Fruit fly (Drosophila melanogaster): Measurements from ENCODE around the gene ClC-c.
A peak's percentile ranks its signal among the peaks of the same experiment; 100 is the strongest.

Gene ClC-c

DNA sequence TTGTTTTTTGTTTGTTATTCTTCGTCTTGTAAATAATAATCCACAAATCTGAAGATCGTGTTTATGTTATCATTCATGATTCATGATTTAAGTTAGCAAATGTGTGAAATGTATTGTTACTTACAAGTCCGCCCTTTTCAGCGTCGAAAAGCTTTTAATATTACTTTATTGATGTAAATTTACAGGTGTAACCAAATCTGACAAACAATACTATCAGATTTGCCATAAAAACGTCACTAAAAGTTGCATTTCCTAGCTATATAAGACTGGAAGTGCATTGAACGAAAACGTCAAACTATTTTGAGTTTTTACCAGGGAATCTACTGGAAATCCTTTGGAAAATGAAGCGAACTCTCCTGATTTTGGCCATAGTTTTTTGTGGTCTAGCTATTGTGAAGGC is 8.0 kb upstream of the ClC-c start, which contains the start of gene CG33258:
Gene CG33258, plus strand, starts transcription at position 301 of the 400 bp plus-strand sequence.
- no peak for TF ChIP-seq CG5204 (GFP tag; optimal IDR thresholded peaks at IDR 0.05)
- TF ChIP-seq cic (GFP tag; optimal IDR thresholded peaks at IDR 0.05): no peak
- no peak for TF ChIP-seq CG11617 (GFP tag; optimal IDR thresholded peaks at IDR 0.05)
- no peak for TF ChIP-seq CG12768 (GFP tag; optimal IDR thresholded peaks at IDR 0.05)
- no peak for TF ChIP-seq CG7101 (tag; optimal IDR thresholded peaks at IDR 0.05)
- no peak for TF ChIP-seq Crg-1 (GFP tag; optimal IDR thresholded peaks at IDR 0.05)
- no peak for TF ChIP-seq CG7045 (GFP tag; optimal IDR thresholded peaks at IDR 0.05)
- no peak for TF ChIP-seq toe (GFP tag; optimal IDR thresholded peaks at IDR 0.05)
- no peak for TF ChIP-seq cnc (optimal IDR thresholded peaks at IDR 0.05)
- TF ChIP-seq CG1620 (GFP tag; optimal IDR thresholded peaks at IDR 0.05): no peak
- no peak for TF ChIP-seq Clk (GFP tag; optimal IDR thresholded peaks at IDR 0.05)
- TF ChIP-seq bab1 (GFP tag; optimal IDR thresholded peaks at IDR 0.05): no peak
- TF ChIP-seq pad (GFP tag; optimal IDR thresholded peaks at IDR 0.05): no peak
- TF ChIP-seq Hr96 (GFP tag; optimal IDR thresholded peaks at IDR 0.05): no peak
- TF ChIP-seq kay (GFP tag; ENCODE audit: borderline replicate concordance): no peak

dm6 chr3L:16083693-16084092 is 6.6 kb upstream of the ClC-c start, which contains the start of gene CG13075:
Gene CG13075, plus strand, starts transcription at chr3L:16083993.
- TF ChIP-seq Hr96 (GFP tag; optimal IDR thresholded peaks at IDR 0.05) (no peak), cic (GFP tag; optimal IDR thresholded peaks at IDR 0.05) (no peak), bab1 (GFP tag; optimal IDR thresholded peaks at IDR 0.05) (no peak), kay (GFP tag; ENCODE audit: borderline replicate concordance) (no peak), ovo (GFP tag; optimal IDR thresholded peaks at IDR 0.05) (no peak), CG33017 (tag; optimal IDR thresholded peaks at IDR 0.05) (no peak), Mnt (GFP tag; optimal IDR thresholded peaks at IDR 0.05) (no peak)

DNA sequence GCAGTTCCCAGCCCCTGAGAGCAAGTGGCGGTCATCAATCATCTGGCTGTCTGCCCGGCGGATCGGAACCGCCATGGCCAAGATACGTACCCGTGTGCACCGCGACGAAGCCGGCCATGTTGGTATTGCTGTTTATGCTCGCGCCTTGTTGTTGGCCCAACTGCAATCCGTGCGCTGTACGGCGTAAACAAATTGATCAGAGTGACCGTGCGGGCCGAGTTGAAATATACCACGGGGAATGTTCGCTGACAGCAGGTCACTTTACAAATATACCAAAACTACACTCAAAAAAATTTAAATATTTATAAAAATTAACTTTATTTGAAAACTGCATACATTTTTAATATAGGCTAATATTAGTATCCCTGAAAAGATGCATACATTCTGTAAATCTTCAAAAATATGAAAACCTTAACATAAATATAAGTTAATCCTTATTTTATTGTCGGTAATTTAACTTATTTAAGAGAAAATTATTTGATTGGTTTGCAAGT is 2.9 kb upstream of the ClC-c start, which contains the start of gene Tasp1:
Gene Tasp1, minus strand, starts transcription at position 203 of the 494 bp plus-strand sequence.
- no peak for TF ChIP-seq CG1620 (GFP tag; optimal IDR thresholded peaks at IDR 0.05)
- peak; percentile 22 for TF ChIP-seq CG11617 (GFP tag; optimal IDR thresholded peaks at IDR 0.05)
- no peak for TF ChIP-seq ovo (GFP tag; optimal IDR thresholded peaks at IDR 0.05)
- TF ChIP-seq bab1 (GFP tag; optimal IDR thresholded peaks at IDR 0.05): peak; percentile 72
- TF ChIP-seq CG14711 (tag; optimal IDR thresholded peaks at IDR 0.05): peak; percentile 44
- TF ChIP-seq CG33017 (tag; optimal IDR thresholded peaks at IDR 0.05): peak; percentile 31
- peak; percentile 59 for TF ChIP-seq CG7101 (tag; optimal IDR thresholded peaks at IDR 0.05)
- TF ChIP-seq Mnt (GFP tag; optimal IDR thresholded peaks at IDR 0.05): peak; percentile 37
- peak; percentile 13 for TF ChIP-seq tj (GFP tag; optimal IDR thresholded peaks at IDR 0.05)

- TF ChIP-seq CG33017 (tag; optimal IDR thresholded peaks at IDR 0.05): no peak
- TF ChIP-seq bab1 (GFP tag; optimal IDR thresholded peaks at IDR 0.05): no peak
- no peak for TF ChIP-seq tj (GFP tag; optimal IDR thresholded peaks at IDR 0.05)
- no peak for TF ChIP-seq kay (GFP tag; ENCODE audit: borderline replicate concordance)
- no peak for TF ChIP-seq CG12768 (GFP tag; optimal IDR thresholded peaks at IDR 0.05)
- no peak for TF ChIP-seq Clk (GFP tag; optimal IDR thresholded peaks at IDR 0.05)
- no peak for TF ChIP-seq CG1620 (GFP tag; optimal IDR thresholded peaks at IDR 0.05)
- TF ChIP-seq cic (GFP tag; optimal IDR thresholded peaks at IDR 0.05): no peak
- no peak for TF ChIP-seq CG14711 (tag; optimal IDR thresholded peaks at IDR 0.05)
Observed at dm6 chr3L:16097393-16097884, 7.2 kb downstream of the ClC-c start, which contains the start of the genes CG13074 and ATPsynbetaL. Gene CG13074, minus strand, starts transcription at chr3L:16097493. Gene ATPsynbetaL, plus strand, starts transcription at chr3L:16097834.

- TF ChIP-seq ovo (GFP tag; optimal IDR thresholded peaks at IDR 0.05) (no peak), Clk (GFP tag; optimal IDR thresholded peaks at IDR 0.05) (no peak), CG14711 (tag; optimal IDR thresholded peaks at IDR 0.05) (no peak), tj (GFP tag; optimal IDR thresholded peaks at IDR 0.05) (no peak), Hr96 (GFP tag; optimal IDR thresholded peaks at IDR 0.05) (no peak), CG7045 (GFP tag; optimal IDR thresholded peaks at IDR 0.05) (no peak), Crg-1 (GFP tag; optimal IDR thresholded peaks at IDR 0.05) (no peak), CG7101 (tag; optimal IDR thresholded peaks at IDR 0.05) (no peak), Mnt (GFP tag; optimal IDR thresholded peaks at IDR 0.05) (no peak), bab1 (GFP tag; optimal IDR thresholded peaks at IDR 0.05) (no peak), CG12768 (GFP tag; optimal IDR thresholded peaks at IDR 0.05) (no peak)
Observed at dm6 chr3L:16100059-16100458, 9.8 kb downstream of the ClC-c start, which contains the start of gene IleRS-m. Gene IleRS-m, plus strand, starts transcription at chr3L:16100280.

dm6 chr3L:16105528-16105927 is 15.3 kb downstream of the ClC-c start, which contains the start of the genes IntS9 and CG43295:
Gene IntS9, minus strand, starts transcription at chr3L:16105627.
Gene CG43295, plus strand, starts transcription at chr3L:16105852.
- peak; percentile 78 for TF ChIP-seq CG11617 (GFP tag; optimal IDR thresholded peaks at IDR 0.05)
- TF ChIP-seq kay (GFP tag; ENCODE audit: borderline replicate concordance): no peak
- peak; percentile 64 for TF ChIP-seq Crg-1 (GFP tag; optimal IDR thresholded peaks at IDR 0.05)
- TF ChIP-seq Clk (GFP tag; optimal IDR thresholded peaks at IDR 0.05): peak; percentile 47
- peak; percentile 7 for TF ChIP-seq cic (GFP tag; optimal IDR thresholded peaks at IDR 0.05)
- TF ChIP-seq toe (GFP tag; optimal IDR thresholded peaks at IDR 0.05): peak; percentile 85
- peak; percentile 78 for TF ChIP-seq CG14711 (tag; optimal IDR thresholded peaks at IDR 0.05)
- peak; percentile 48 for TF ChIP-seq tj (GFP tag; optimal IDR thresholded peaks at IDR 0.05)
- peak; percentile 78 for TF ChIP-seq bab1 (GFP tag; optimal IDR thresholded peaks at IDR 0.05)
- peak; percentile 83 for TF ChIP-seq CG5204 (GFP tag; optimal IDR thresholded peaks at IDR 0.05)
- peak; percentile 80 for TF ChIP-seq CG7101 (tag; optimal IDR thresholded peaks at IDR 0.05)
- TF ChIP-seq CG12768 (GFP tag; optimal IDR thresholded peaks at IDR 0.05): peak; percentile 77
- peak; percentile 45 for TF ChIP-seq CG7045 (GFP tag; optimal IDR thresholded peaks at IDR 0.05)
- TF ChIP-seq Mnt (GFP tag; optimal IDR thresholded peaks at IDR 0.05): peak; percentile 81
- peak; percentile 71 for TF ChIP-seq ovo (GFP tag; optimal IDR thresholded peaks at IDR 0.05)
- peak; percentile 52 for TF ChIP-seq pad (GFP tag; optimal IDR thresholded peaks at IDR 0.05)
- TF ChIP-seq CG1620 (GFP tag; optimal IDR thresholded peaks at IDR 0.05): peak; percentile 83
- peak; percentile 76 for TF ChIP-seq CG33017 (tag; optimal IDR thresholded peaks at IDR 0.05)
- TF ChIP-seq cnc (optimal IDR thresholded peaks at IDR 0.05): no peak
- peak; percentile 86 for TF ChIP-seq Hr96 (GFP tag; optimal IDR thresholded peaks at IDR 0.05)
